Worm (Caenorhabditis elegans) whole organism, L4 larva: Measurements from ENCODE around the gene grl-27.
A peak's percentile ranks its signal among the peaks of the same experiment; 100 is the strongest.

Source experiments
- F26F4.8 ChIP-seq: fragments of 200-800 bp; sonication (Bioruptor generic); conservative IDR thresholded peaks from 2 replicates; pipeline ENCODE4 v1.3.6; 2022; ENCODE audit warnings: missing genetic modification characterization, missing compliant biosample characterization
- Y105C5A.15 ChIP-seq: fragments of 200-800 bp; sonication (Bioruptor generic); IDR thresholded peaks from 2 replicates; pipeline ENCODE4 v1.3.6; 2022; ENCODE audit warnings: missing genetic modification characterization, missing compliant biosample characterization
- Y5F2A.4 ChIP-seq: fragments of 200-800 bp; sonication (Bioruptor generic); optimal IDR thresholded peaks from 2 replicates; lab custom pipeline; 2018; ENCODE audit warnings: mild to moderate bottlenecking, missing genetic modification characterization, missing compliant biosample characterization
- Y75B8A.6 ChIP-seq: fragments of 200-800 bp; sonication (Bioruptor generic); IDR thresholded peaks from 2 replicates; pipeline ENCODE4 v1.3.6; 2022; ENCODE audit warnings: missing genetic modification reagents, missing genetic modification characterization, missing compliant biosample characterization
- aha-1 ChIP-seq: fragments of 150-350 bp; peaks from one replicate; lab custom pipeline; 2014; ENCODE audit warnings: missing biosample characterization, missing genetic modification characterization
- aly-2 ChIP-seq: sonication (generic microtip); optimal IDR thresholded peaks from 2 replicates; lab custom pipeline; 2018; ENCODE audit warnings: missing biosample characterization, missing genetic modification characterization
- ama-1 ChIP-seq: fragments of 150-350 bp; optimal IDR thresholded peaks from 2 replicates; lab custom pipeline; 2014; ENCODE audit warnings: inconsistent platforms, mixed read lengths
- arid-1 ChIP-seq: fragments of 200-800 bp; sonication (Bioruptor generic); conservative IDR thresholded peaks from 2 replicates; pipeline ENCODE4 v1.3.6; 2022; ENCODE audit warnings: missing genetic modification reagents, missing genetic modification characterization, missing compliant biosample characterization
- ceh-28 ChIP-seq: fragments of 150-350 bp; optimal IDR thresholded peaks from 2 replicates; lab custom pipeline; 2014; ENCODE audit warnings: missing biosample characterization, missing genetic modification reagents, missing genetic modification characterization
- ceh-32 ChIP-seq: sonication (generic microtip); optimal IDR thresholded peaks from 2 replicates; lab custom pipeline; 2016; ENCODE audit warnings: mild to moderate bottlenecking, missing genetic modification characterization, missing compliant biosample characterization; ENCODE audit not compliant: poor library complexity
- ceh-62 ChIP-seq: sonication (generic microtip); optimal IDR thresholded peaks from 2 replicates; lab custom pipeline; 2017; ENCODE audit warnings: missing biosample characterization, missing genetic modification characterization
- daf-16 ChIP-seq, 3 experiments: sonication (generic microtip); optimal IDR thresholded peaks; 2 replicates each; lab custom pipeline; 2016 to 2017; ENCODE audit warnings: missing genetic modification characterization in 3 of 3, missing genetic modification reagents in 3 of 3, mild to moderate bottlenecking in 2 of 3, missing compliant biosample characterization in 2 of 3, missing biosample characterization in 1 of 3, moderate library complexity in 1 of 3
- dpl-1 ChIP-seq: fragments of 150-350 bp; optimal IDR thresholded peaks from 2 replicates; lab custom pipeline; 2014; ENCODE audit warnings: missing biosample characterization, missing genetic modification reagents, missing genetic modification characterization
- duxl-1 ChIP-seq: sonication (generic microtip); optimal IDR thresholded peaks from 2 replicates; lab custom pipeline; 2016; ENCODE audit warnings: mild to moderate bottlenecking, missing genetic modification characterization, moderate library complexity, missing compliant biosample characterization; ENCODE audit not compliant: poor library complexity
- dve-1 ChIP-seq: sonication (generic microtip); optimal IDR thresholded peaks from 2 replicates; lab custom pipeline; 2017; ENCODE audit warnings: antibody characterized with exemption, mild to moderate bottlenecking, missing genetic modification characterization, missing compliant biosample characterization; ENCODE audit not compliant: insufficient read depth
- egl-27 ChIP-seq: sonication (generic microtip); optimal IDR thresholded peaks from 3 replicates; lab custom pipeline; 2017; ENCODE audit warnings: missing biosample characterization, missing genetic modification reagents, missing genetic modification characterization
- egl-43 ChIP-seq: fragments of 200-800 bp; sonication (Bioruptor generic); IDR thresholded peaks from 2 replicates; pipeline ENCODE4 v1.3.6; 2022; ENCODE audit warnings: missing genetic modification reagents, missing genetic modification characterization, missing compliant biosample characterization
- hif-1 ChIP-seq, 2 experiments: sonication (generic microtip); optimal IDR thresholded peaks; 2 replicates each; lab custom pipeline; 2016 to 2017; ENCODE audit warnings: missing compliant biosample characterization in 2 of 2, missing genetic modification characterization in 2 of 2, missing genetic modification reagents in 2 of 2, missing genotype in 2 of 2, mild to moderate bottlenecking in 1 of 2
- hlh-11 ChIP-seq: fragments of 200-800 bp; sonication (Bioruptor generic); optimal IDR thresholded peaks from 2 replicates; lab custom pipeline; 2018; ENCODE audit warnings: mild to moderate bottlenecking, missing genetic modification characterization, missing compliant biosample characterization
- hlh-30 ChIP-seq: sonication (generic microtip); optimal IDR thresholded peaks from 2 replicates; lab custom pipeline; 2017; ENCODE audit warnings: antibody characterized with exemption, mild to moderate bottlenecking, missing genetic modification characterization, missing compliant biosample characterization; ENCODE audit not compliant: insufficient read depth
- hmg-1.1 ChIP-seq: fragments of 200-800 bp; sonication (Bioruptor generic); IDR thresholded peaks from 2 replicates; pipeline ENCODE4 v1.3.6; 2022; ENCODE audit warnings: missing genetic modification reagents, missing genetic modification characterization, missing compliant biosample characterization
- lin-1 ChIP-seq: fragments of 200-800 bp; sonication (Bioruptor generic); IDR thresholded peaks from 2 replicates; pipeline ENCODE4 v1.3.6; 2022; ENCODE audit warnings: missing genetic modification reagents, missing genetic modification characterization, missing compliant biosample characterization
- lin-13 ChIP-seq: fragments of 150-350 bp; optimal IDR thresholded peaks from 2 replicates; lab custom pipeline; 2014; ENCODE audit warnings: missing biosample characterization, missing genetic modification reagents, missing genetic modification characterization
- lin-38 ChIP-seq: fragments of 200-800 bp; sonication (Bioruptor generic); IDR thresholded peaks from 2 replicates; pipeline ENCODE4 v1.3.6; 2022; ENCODE audit warnings: missing genetic modification reagents, missing genetic modification characterization, missing compliant biosample characterization
- lin-39 ChIP-seq: fragments of 150-350 bp; optimal IDR thresholded peaks from 2 replicates; lab custom pipeline; 2014; ENCODE audit warnings: missing biosample characterization, missing genetic modification reagents, missing genetic modification characterization
- lsy-2 ChIP-seq, 2 experiments: fragments of 150-350 bp in 1 of 2; sonication (generic microtip) in 1 of 2; optimal IDR thresholded peaks; 2 replicates each; lab custom pipeline; 2014 to 2017; ENCODE audit warnings: missing biosample characterization in 2 of 2, missing genetic modification characterization in 2 of 2
- madf-5 ChIP-seq, 2 experiments: fragments of 200-800 bp; sonication (Bioruptor generic); IDR thresholded peaks; 2 replicates each; pipeline ENCODE4 v1.3.6; 2022; ENCODE audit warnings: missing compliant biosample characterization in 2 of 2, missing genetic modification characterization in 2 of 2
- mdl-1 ChIP-seq, 2 experiments: fragments of 150-350 bp in 1 of 2; sonication (generic microtip) in 1 of 2; optimal IDR thresholded peaks; 2 replicates each; lab custom pipeline; 2014 to 2017; ENCODE audit warnings: missing biosample characterization in 2 of 2, missing genetic modification characterization in 2 of 2
- mdt-29 ChIP-seq: fragments of 200-800 bp; sonication (Bioruptor generic); IDR thresholded peaks from 2 replicates; pipeline ENCODE4 v1.3.6; 2022; ENCODE audit warnings: missing genetic modification reagents, missing genetic modification characterization, missing compliant biosample characterization
- mes-2 ChIP-seq: sonication (generic microtip); optimal IDR thresholded peaks from 2 replicates; lab custom pipeline; 2016; ENCODE audit warnings: missing genotype, mild to moderate bottlenecking, missing genetic modification characterization, missing compliant biosample characterization; ENCODE audit not compliant: poor library complexity, severe bottlenecking
- nhr-10 ChIP-seq: fragments of 150-350 bp; optimal IDR thresholded peaks from 2 replicates; lab custom pipeline; 2014; ENCODE audit warnings: missing biosample characterization, missing genetic modification characterization
- nhr-102 ChIP-seq: sonication (generic microtip); optimal IDR thresholded peaks from 2 replicates; lab custom pipeline; 2016; ENCODE audit warnings: mild to moderate bottlenecking, missing genetic modification characterization, moderate library complexity, missing compliant biosample characterization
- nhr-11 ChIP-seq: fragments of 150-350 bp; optimal IDR thresholded peaks from 2 replicates; lab custom pipeline; 2014; ENCODE audit warnings: missing biosample characterization, missing genetic modification characterization
- nhr-25 ChIP-seq: sonication (generic microtip); optimal IDR thresholded peaks from 2 replicates; lab custom pipeline; 2017; ENCODE audit warnings: missing genetic modification characterization, mild to moderate bottlenecking, missing compliant biosample characterization, antibody characterized with exemption, moderate library complexity, borderline replicate concordance; ENCODE audit not compliant: insufficient read depth
- nhr-28 ChIP-seq: fragments of 150-350 bp; optimal IDR thresholded peaks from 2 replicates; lab custom pipeline; 2014; ENCODE audit warnings: missing biosample characterization, missing genetic modification characterization
- nhr-48 ChIP-seq: sonication (generic microtip); optimal IDR thresholded peaks from 2 replicates; lab custom pipeline; 2016; ENCODE audit warnings: mild to moderate bottlenecking, missing genetic modification characterization, missing compliant biosample characterization
- pqm-1 ChIP-seq: sonication (generic microtip); optimal IDR thresholded peaks from 2 replicates; lab custom pipeline; 2017; ENCODE audit warnings: missing biosample characterization, missing genetic modification characterization
- rbr-2 ChIP-seq: sonication (generic microtip); optimal IDR thresholded peaks from 2 replicates; lab custom pipeline; 2016; ENCODE audit warnings: missing genotype, missing genetic modification characterization, missing compliant biosample characterization
- sdz-12 ChIP-seq: fragments of 200-800 bp; sonication (Bioruptor generic); optimal IDR thresholded peaks from 2 replicates; lab custom pipeline; 2018; ENCODE audit warnings: mild to moderate bottlenecking, missing genetic modification characterization, missing compliant biosample characterization
- set-16 ChIP-seq: fragments of 200-800 bp; sonication (Bioruptor generic); IDR thresholded peaks from 2 replicates; pipeline ENCODE4 v1.3.6; 2022; ENCODE audit warnings: missing genetic modification reagents, missing genetic modification characterization, missing compliant biosample characterization
- snpc-4 ChIP-seq: fragments of 150-350 bp; optimal IDR thresholded peaks from 2 replicates; lab custom pipeline; 2014; ENCODE audit warnings: missing biosample characterization, missing genetic modification characterization
- unc-62 ChIP-seq, 3 experiments: fragments of 150-350 bp in 1 of 3; sonication (generic microtip); optimal IDR thresholded peaks in 2 of 3; peaks in 1 of 3; 1 replicate in 1 of 3; 2 replicates in 2 of 3; lab custom pipeline; 2014 to 2017; ENCODE audit warnings: missing biosample characterization in 3 of 3, missing genetic modification characterization in 3 of 3, missing genetic modification reagents in 3 of 3, missing genotype in 1 of 3
- vab-7 ChIP-seq: fragments of 200-800 bp; sonication (Bioruptor generic); IDR thresholded peaks from 2 replicates; pipeline ENCODE4 v1.3.6; 2022; ENCODE audit warnings: missing genetic modification reagents, missing genetic modification characterization, missing compliant biosample characterization
- zag-1 ChIP-seq: fragments of 150-350 bp; optimal IDR thresholded peaks from 2 replicates; lab custom pipeline; 2014; ENCODE audit warnings: missing biosample characterization, missing genetic modification characterization
- zfp-3 ChIP-seq: fragments of 200-800 bp; sonication (Bioruptor generic); conservative IDR thresholded peaks from 2 replicates; pipeline ENCODE4 v1.3.6; 2022; ENCODE audit warnings: missing genetic modification reagents, missing genetic modification characterization, missing compliant biosample characterization
- zip-2 ChIP-seq: fragments of 150-350 bp; optimal IDR thresholded peaks from 2 replicates; lab custom pipeline; 2014; ENCODE audit warnings: missing biosample characterization, missing genetic modification characterization

The grl-27 gene

DNA sequence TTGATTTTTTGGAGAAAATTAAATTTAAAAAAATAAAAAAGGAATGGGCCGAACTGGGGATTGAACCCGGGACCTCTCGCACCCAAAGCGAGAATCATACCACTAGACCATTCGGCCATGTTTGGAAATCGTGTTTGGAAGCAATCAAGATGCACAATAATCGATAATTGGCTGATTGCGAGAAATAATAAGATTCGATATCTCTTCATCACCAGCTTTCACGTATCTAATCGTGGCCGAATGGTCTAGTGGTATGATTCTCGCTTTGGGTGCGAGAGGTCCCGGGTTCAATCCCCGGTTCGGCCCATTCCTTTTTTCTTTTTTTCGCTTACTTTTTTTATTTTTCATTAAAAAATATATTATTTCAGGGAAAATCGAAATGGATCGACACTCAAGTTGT is 6.4 kb upstream of the grl-27 start (continued):
- TF ChIP-seq lsy-2 (tag; optimal IDR thresholded peaks at IDR 0.05; lab: Kevin White, UChicago) = peak in 1 of 2 experiments; percentile 35
- TF ChIP-seq hmg-1.1 (GFP tag; lab: Robert Waterston, UW) = no peak
- no peak for TF ChIP-seq hif-1 (tag; optimal IDR thresholded peaks at IDR 0.05; lab: Kevin White, UChicago)
- no peak for TF ChIP-seq lin-39

ce11 chrV:3581643-3582042 is 6.0 kb upstream of the grl-27 start:
- peak; percentile 80 for TF ChIP-seq set-16
- no peak for TF ChIP-seq hmg-1.1 (GFP tag; lab: Robert Waterston, UW)
- TF ChIP-seq dpl-1 (GFP tag; lab: Kevin White, UChicago) = no peak
- TF ChIP-seq unc-62 (GFP tag; optimal IDR thresholded peaks at IDR 0.05 in 1 of 2; lab: Kevin White, UChicago) = peak in 1 of 2 experiments; percentile 75
- no peak for TF ChIP-seq unc-62 (tag; optimal IDR thresholded peaks at IDR 0.05; lab: Kevin White, UChicago)
- TF ChIP-seq nhr-10 = no peak
- no peak for TF ChIP-seq aly-2
- TF ChIP-seq mes-2 = no peak
- TF ChIP-seq nhr-11 (tag; lab: Kevin White, UChicago) = no peak
- TF ChIP-seq Y105C5A.15 (GFP tag; lab: Robert Waterston, UW) = no peak
- TF ChIP-seq zag-1 (tag; lab: Kevin White, UChicago) = no peak
- no peak for TF ChIP-seq egl-27 (tag; lab: Kevin White, UChicago)

ce11 chrV:3581034-3581433 is 5.4 kb upstream of the grl-27 start:
- no peak for TF ChIP-seq lsy-2 (tag; optimal IDR thresholded peaks at IDR 0.05; lab: Kevin White, UChicago)
- TF ChIP-seq hlh-11 (tag; lab: Kevin White, UChicago) = peak; percentile 9
- no peak for TF ChIP-seq sdz-12
- TF ChIP-seq hlh-30 (tag; lab: Kevin White, UChicago) = peak; percentile 36
- no peak for TF ChIP-seq lin-39
- TF ChIP-seq snpc-4 (tag; lab: Kevin White, UChicago) = no peak
- TF ChIP-seq pqm-1 (tag; lab: Kevin White, UChicago) = no peak
- no peak for TF ChIP-seq rbr-2
- no peak for TF ChIP-seq mes-2
- peak in 1 of 2 experiments; percentile 4 for TF ChIP-seq mdl-1 (tag; optimal IDR thresholded peaks at IDR 0.05; lab: Kevin White, UChicago)
- TF ChIP-seq egl-43 = no peak
- TF ChIP-seq vab-7 (GFP tag; lab: Robert Waterston, UW) = no peak
- TF ChIP-seq madf-5 (GFP tag; IDR thresholded peaks at IDR 0.05; lab: Robert Waterston, UW) = no peak
- no peak for TF ChIP-seq arid-1 (GFP tag; lab: Robert Waterston, UW)
- TF ChIP-seq nhr-48 (tag; lab: Kevin White, UChicago) = no peak
- peak; percentile 20 for TF ChIP-seq nhr-28 (tag; lab: Kevin White, UChicago)
- TF ChIP-seq dve-1 (tag; lab: Kevin White, UChicago) = peak; percentile 35
- TF ChIP-seq lin-13 (GFP tag; lab: Kevin White, UChicago) = no peak
- no peak for TF ChIP-seq ceh-62 (tag; lab: Kevin White, UChicago)
- TF ChIP-seq ceh-32 (tag; lab: Kevin White, UChicago) = no peak
- TF ChIP-seq aha-1 (tag; lab: Kevin White, UChicago) = peak; percentile 92
- TF ChIP-seq lin-38 (GFP tag; lab: Robert Waterston, UW) = no peak
- no peak for TF ChIP-seq zip-2 (tag; lab: Kevin White, UChicago)
- no peak for TF ChIP-seq duxl-1 (tag; lab: Kevin White, UChicago)
- TF ChIP-seq mdt-29 (GFP tag; lab: Robert Waterston, UW) = no peak
- no peak for TF ChIP-seq nhr-102 (tag; lab: Kevin White, UChicago)
- TF ChIP-seq lin-1 = no peak
- no peak for TF ChIP-seq Y75B8A.6 (GFP tag; lab: Robert Waterston, UW)
- no peak for TF ChIP-seq ceh-28
- TF ChIP-seq F26F4.8 (GFP tag; lab: Robert Waterston, UW) = no peak
- TF ChIP-seq zfp-3 (GFP tag; lab: Robert Waterston, UW) = no peak
- TF ChIP-seq daf-16 (GFP tag; optimal IDR thresholded peaks at IDR 0.05; lab: Kevin White, UChicago) = peak in 1 of 2 experiments; percentile 20
- TF ChIP-seq daf-16 (tag; optimal IDR thresholded peaks at IDR 0.05; lab: Kevin White, UChicago) = peak; percentile 88
- TF ChIP-seq nhr-25 = no peak
- TF ChIP-seq Y5F2A.4 (GFP tag; lab: Kevin White, UChicago) = no peak
- TF ChIP-seq zag-1 (tag; lab: Kevin White, UChicago) = no peak
- TF ChIP-seq ama-1 (lab: Kevin White, UChicago) = no peak
